Worm (Caenorhabditis elegans): ENCODE data around the gene F44F4.10.

F44F4.10 gene

DNA sequence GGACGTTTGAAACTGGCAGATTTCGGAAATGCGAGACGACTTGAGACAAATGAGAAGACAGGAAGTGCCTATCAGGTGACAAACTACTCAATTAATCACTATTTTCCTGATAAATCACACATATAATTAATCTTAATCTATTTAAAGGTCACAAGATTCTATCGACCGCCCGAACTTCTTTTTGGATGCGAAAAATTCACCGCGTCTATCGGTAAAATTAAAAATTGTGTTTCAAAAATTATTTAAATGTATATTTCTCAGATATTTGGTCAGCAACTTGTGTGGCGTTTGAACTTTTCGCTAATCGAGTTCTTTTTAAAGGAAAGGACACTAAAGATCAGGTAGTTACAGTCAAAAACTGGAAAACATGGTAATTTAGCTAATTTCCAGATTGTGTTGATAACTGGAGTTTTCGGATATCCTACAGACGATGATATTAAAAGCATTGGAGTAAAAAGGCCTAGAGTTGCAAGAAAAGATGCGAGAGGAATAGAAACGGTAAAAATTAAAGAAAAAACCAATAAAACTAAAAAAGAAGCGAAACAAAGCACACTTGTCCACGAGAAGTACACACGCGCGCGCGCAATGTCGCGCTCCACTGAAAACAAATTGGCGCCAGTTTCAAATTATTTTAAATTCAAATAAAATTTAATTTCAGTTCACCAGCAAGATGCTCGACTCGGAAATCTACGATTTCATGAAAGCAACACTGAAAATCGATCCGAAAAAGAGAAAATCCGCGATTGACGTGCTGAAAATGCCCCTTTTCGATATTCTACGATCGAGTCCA is 31.4 kb upstream of the F44F4.10 start:
- peak; percentile 27 for TF ChIP-seq lin-14 (GFP tag; optimal IDR thresholded peaks at IDR 0.05)
- no peak for TF ChIP-seq mep-1 (tag; optimal IDR thresholded peaks at IDR 0.05)
- TF ChIP-seq skn-1 (tag; optimal IDR thresholded peaks at IDR 0.05): no peak
- no peak for TF ChIP-seq F16B12.6 (tag; optimal IDR thresholded peaks at IDR 0.05)
- no peak for TF ChIP-seq nhr-237 (tag; optimal IDR thresholded peaks at IDR 0.05)
- no peak for TF ChIP-seq grh-1 (GFP tag; IDR thresholded peaks at IDR 0.05)
- TF ChIP-seq nhr-71 (tag; optimal IDR thresholded peaks at IDR 0.05): peak; percentile 20
- TF ChIP-seq dpl-1 (GFP tag; optimal IDR thresholded peaks at IDR 0.05): peak in 2 of 3 experiments; percentile 34 to 65
- no peak for TF ChIP-seq sup-37 (GFP tag; optimal IDR thresholded peaks at IDR 0.05)
- TF ChIP-seq efl-1 (optimal IDR thresholded peaks at IDR 0.05): peak; percentile 54 to 82
- TF ChIP-seq efl-1 (GFP tag; optimal IDR thresholded peaks at IDR 0.05 in 1 of 2): peak; percentile 66 to 84
- no peak for TF ChIP-seq unc-98 (GFP tag; IDR thresholded peaks at IDR 0.05)
- TF ChIP-seq blmp-1 (tag; optimal IDR thresholded peaks at IDR 0.05): peak; percentile 14
- peak; percentile 15 to 64 for TF ChIP-seq lin-35 (GFP tag; optimal IDR thresholded peaks at IDR 0.05)
- peak; percentile 73 for TF ChIP-seq nhr-85 (tag)
- TF ChIP-seq lin-39 (tag; optimal IDR thresholded peaks at IDR 0.05): peak; percentile 49

ce11 chrII:10947317-10947716 is 30.2 kb upstream of the F44F4.10 start, which contains the start of the genes tceb-3 and gskl-1:
Gene tceb-3, minus strand, starts transcription at chrII:10947417.
Gene gskl-1, plus strand, starts transcription at chrII:10947559.
- no peak for TF ChIP-seq snu-23 (GFP tag; optimal IDR thresholded peaks at IDR 0.05)
- no peak for TF ChIP-seq Y116A8C.19 (tag; optimal IDR thresholded peaks at IDR 0.05; ENCODE audit: borderline replicate concordance)
- no peak for TF ChIP-seq mep-1 (tag; optimal IDR thresholded peaks at IDR 0.05)
- no peak for TF ChIP-seq aly-2 (tag; optimal IDR thresholded peaks at IDR 0.05)
- TF ChIP-seq mef-2 (tag; optimal IDR thresholded peaks at IDR 0.05): no peak

DNA sequence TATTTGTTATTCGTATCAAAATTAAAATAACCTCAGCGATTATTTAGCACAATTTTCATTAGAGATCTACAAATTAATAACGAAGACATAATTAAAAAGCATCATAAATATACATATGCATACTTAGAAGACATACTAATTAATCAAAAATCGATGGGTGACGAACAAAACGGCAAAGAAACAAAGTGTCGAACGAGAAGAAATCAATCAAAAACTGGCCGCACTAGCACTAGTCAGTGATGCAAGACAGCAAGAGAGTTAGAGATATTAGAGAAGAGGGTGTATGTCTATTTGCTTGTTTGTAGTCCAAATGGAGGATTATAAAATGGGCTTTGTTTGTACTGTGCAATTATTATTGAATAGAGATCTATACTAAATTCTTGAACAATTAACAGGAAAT is 29.8 kb upstream of the F44F4.10 start:
- TF ChIP-seq efl-1 (optimal IDR thresholded peaks at IDR 0.05) (peak in 1 of 2 experiments; percentile 11), efl-1 (GFP tag; optimal IDR thresholded peaks at IDR 0.05 in 1 of 2) (peak; percentile 6 to 83), ceh-8 (GFP tag; optimal IDR thresholded peaks at IDR 0.05) (peak; percentile 2), zag-1 (tag; optimal IDR thresholded peaks at IDR 0.05) (no peak), blmp-1 (tag; optimal IDR thresholded peaks at IDR 0.05) (peak; percentile 45), ceh-63 (GFP tag; optimal IDR thresholded peaks at IDR 0.05) (no peak), elt-3 (tag; optimal IDR thresholded peaks at IDR 0.05) (peak in 1 of 6 experiments; percentile 4), lsy-2 (tag; optimal IDR thresholded peaks at IDR 0.05) (peak in 1 of 2 experiments; percentile 29), fkh-8 (tag; optimal IDR thresholded peaks at IDR 0.05) (no peak), nhr-19 (GFP tag; conservative IDR thresholded peaks at IDR 0.05) (no peak), irx-1 (tag; optimal IDR thresholded peaks at IDR 0.05) (no peak), lin-35 (GFP tag; optimal IDR thresholded peaks at IDR 0.05) (peak in 1 of 2 experiments; percentile 7), nhr-47 (tag; optimal IDR thresholded peaks at IDR 0.05) (peak; percentile 9), sox-4 (tag; optimal IDR thresholded peaks at IDR 0.05) (no peak), rnt-1 (tag; optimal IDR thresholded peaks at IDR 0.05) (no peak), C04F5.9 (tag; optimal IDR thresholded peaks at IDR 0.05) (no peak), dsc-1 (tag; optimal IDR thresholded peaks at IDR 0.05) (peak; percentile 81), dpl-1 (GFP tag; optimal IDR thresholded peaks at IDR 0.05) (peak in 1 of 3 experiments; percentile 5), sptf-1 (tag; optimal IDR thresholded peaks at IDR 0.05) (no peak), nhr-71 (tag; optimal IDR thresholded peaks at IDR 0.05) (peak; percentile 21), egl-13 (tag; optimal IDR thresholded peaks at IDR 0.05) (no peak), nhr-20 (tag; optimal IDR thresholded peaks at IDR 0.05) (peak; percentile 28), lin-14 (GFP tag; optimal IDR thresholded peaks at IDR 0.05) (peak; percentile 79), nhr-77 (tag; optimal IDR thresholded peaks at IDR 0.05) (peak; percentile 4), mep-1 (tag; optimal IDR thresholded peaks at IDR 0.05) (peak; percentile 30), nhr-84 (tag; optimal IDR thresholded peaks at IDR 0.05) (no peak), efl-3 (GFP tag; optimal IDR thresholded peaks at IDR 0.05) (no peak), tlp-1 (tag; optimal IDR thresholded peaks at IDR 0.05) (no peak), pax-3 (tag; optimal IDR thresholded peaks at IDR 0.05) (no peak), snu-23 (GFP tag; optimal IDR thresholded peaks at IDR 0.05) (peak; percentile 31), mab-9 (GFP tag; IDR thresholded peaks at IDR 0.05) (no peak), tbx-2 (tag; optimal IDR thresholded peaks at IDR 0.05) (peak; percentile 31), mdl-1 (tag; optimal IDR thresholded peaks at IDR 0.05) (no peak), nhr-28 (tag; optimal IDR thresholded peaks at IDR 0.05) (no peak)

Data from whole organism, L1 larva.